Worm (Caenorhabditis elegans) whole organism, early embryonic: ENCODE data around the gene K01A2.5.

Experiments
- B0310.2 ChIP-seq: sonication (generic microtip); optimal IDR thresholded peaks from 2 replicates; lab custom pipeline; 2016; ENCODE audit warnings: mild to moderate bottlenecking, missing genetic modification characterization, missing compliant biosample characterization
- F13C5.2 ChIP-seq: sonication (generic microtip); optimal IDR thresholded peaks from 2 replicates; lab custom pipeline; 2017; ENCODE audit warnings: mild to moderate bottlenecking, missing genetic modification characterization, inconsistent platforms, missing compliant biosample characterization
- aly-1 ChIP-seq: sonication (generic microtip); optimal IDR thresholded peaks from 2 replicates; lab custom pipeline; 2016; ENCODE audit warnings: missing genetic modification characterization, missing compliant biosample characterization
- ama-1 ChIP-seq: fragments of 150-350 bp; optimal IDR thresholded peaks from 2 replicates; lab custom pipeline; 2014
- ceh-13 ChIP-seq: fragments of 200-800 bp; sonication (Bioruptor generic); optimal IDR thresholded peaks from 2 replicates; lab custom pipeline; 2018; ENCODE audit warnings: mild to moderate bottlenecking, missing genetic modification characterization, missing compliant biosample characterization
- ceh-36 ChIP-seq: sonication (generic microtip); optimal IDR thresholded peaks from 2 replicates; lab custom pipeline; 2016; ENCODE audit warnings: missing genetic modification characterization, inconsistent platforms, missing compliant biosample characterization
- ets-7 ChIP-seq: sonication (generic microtip); optimal IDR thresholded peaks from 2 replicates; lab custom pipeline; 2016; ENCODE audit warnings: missing genotype, missing genetic modification characterization, missing compliant biosample characterization
- flt-1 ChIP-seq: fragments of 200-800 bp; sonication (Bioruptor generic); IDR thresholded peaks from 2 replicates; pipeline ENCODE4 v1.3.6; 2022; ENCODE audit warnings: missing genetic modification characterization, missing compliant biosample characterization
- hmbx-1 ChIP-seq: sonication (generic microtip); optimal IDR thresholded peaks from 2 replicates; lab custom pipeline; 2016; ENCODE audit warnings: mild to moderate bottlenecking, missing genetic modification characterization, missing compliant biosample characterization
- hnd-1 ChIP-seq: sonication (generic microtip); optimal IDR thresholded peaks from 2 replicates; lab custom pipeline; 2016; ENCODE audit warnings: missing genetic modification characterization, missing compliant biosample characterization
- pes-1 ChIP-seq: fragments of 200-800 bp; sonication (Bioruptor generic); IDR thresholded peaks from 2 replicates; pipeline ENCODE4 v1.3.6; 2022; ENCODE audit warnings: missing genetic modification reagents, missing genetic modification characterization, missing compliant biosample characterization
- sea-1 ChIP-seq: fragments of 200-800 bp; sonication (Bioruptor generic); conservative IDR thresholded peaks from 2 replicates; pipeline ENCODE4 v1.3.6; 2022; ENCODE audit warnings: missing genetic modification characterization, missing compliant biosample characterization
- tbx-11 ChIP-seq: fragments of 200-800 bp; sonication (Bioruptor generic); IDR thresholded peaks from 2 replicates; pipeline ENCODE4 v1.3.6; 2022; ENCODE audit warnings: missing genetic modification characterization, missing compliant biosample characterization
- tbx-37 ChIP-seq: fragments of 200-800 bp; sonication (Bioruptor generic); conservative IDR thresholded peaks from 2 replicates; pipeline ENCODE4 v1.3.6; 2022; ENCODE audit warnings: missing genetic modification reagents, missing genetic modification characterization, missing compliant biosample characterization

DNA sequence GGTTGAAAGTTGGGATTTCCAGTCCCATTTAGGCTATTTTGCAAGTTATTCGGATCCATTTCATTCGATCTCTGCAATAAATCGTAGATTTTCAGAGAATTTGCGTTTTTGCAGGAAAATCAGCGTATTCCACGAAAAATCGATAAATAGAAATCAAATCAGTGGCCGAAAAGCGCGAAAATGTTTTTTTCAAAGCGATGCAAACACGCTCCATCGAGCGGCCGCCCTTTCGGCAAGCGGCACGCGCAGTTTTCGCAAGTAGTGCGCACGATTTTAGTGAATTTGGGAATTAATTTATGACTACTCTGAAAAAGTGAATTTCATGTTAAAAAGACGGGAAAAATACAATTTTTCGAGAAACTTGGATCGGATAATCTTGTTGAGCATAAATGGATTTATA, 45.9 kb upstream of the K01A2.5 start:
- TF ChIP-seq tbx-11 (peak; percentile 79), B0310.2 (peak; percentile 39), tbx-37 (peak; percentile 65; the same call in 1 of the 2 replicates), F13C5.2 (peak; percentile 96), pes-1 (GFP tag; lab: Robert Waterston, UW) (peak; percentile 80), ets-7 (tag; lab: Kevin White, UChicago) (peak; percentile 52), aly-1 (tag; lab: Kevin White, UChicago) (peak; percentile 73), hnd-1 (tag; lab: Kevin White, UChicago) (peak; percentile 40), ama-1 (lab: Kevin White, UChicago) (no peak), hmbx-1 (peak; percentile 77), ceh-13 (GFP tag; lab: Kevin White, UChicago) (peak; percentile 33), flt-1 (GFP tag; lab: Robert Waterston, UW) (peak; percentile 77), sea-1 (GFP tag; lab: Robert Waterston, UW) (peak; percentile 61; the same call in 1 of the 2 replicates), ceh-36 (tag; lab: Kevin White, UChicago) (peak; percentile 78)
